Worm (Caenorhabditis elegans) whole organism, young adult: ENCODE results near the gene cng-2.

Source experiments
- B0261.1 ChIP-seq: sonication (generic microtip); optimal IDR thresholded peaks from 2 replicates; lab custom pipeline; 2016; ENCODE audit warnings: mild to moderate bottlenecking, missing genetic modification characterization, moderate library complexity, missing compliant biosample characterization
- F23B12.7 ChIP-seq: sonication (generic microtip); optimal IDR thresholded peaks from 2 replicates; lab custom pipeline; 2017; ENCODE audit warnings: missing genetic modification characterization, mild to moderate bottlenecking, missing compliant biosample characterization, antibody characterized with exemption, moderate library complexity; ENCODE audit not compliant: insufficient read depth
- F33H1.4 ChIP-seq: fragments of 200-800 bp; sonication (Bioruptor generic); IDR thresholded peaks from 2 replicates; pipeline ENCODE4 v1.3.6; 2022; ENCODE audit warnings: missing genetic modification reagents, missing genetic modification characterization, missing compliant biosample characterization
- F57C9.4 ChIP-seq: sonication (generic microtip); optimal IDR thresholded peaks from 2 replicates; lab custom pipeline; 2017; ENCODE audit warnings: mild to moderate bottlenecking, missing genetic modification characterization, missing compliant biosample characterization
- Y53F4B.3 ChIP-seq: fragments of 200-800 bp; sonication (Bioruptor generic); IDR thresholded peaks from 2 replicates; pipeline ENCODE4 v1.3.6; 2022; ENCODE audit warnings: missing genetic modification reagents, missing genetic modification characterization, missing compliant biosample characterization
- Y56A3A.18 ChIP-seq: fragments of 200-800 bp; sonication (Bioruptor generic); IDR thresholded peaks from 2 replicates; pipeline ENCODE4 v1.3.6; 2022; ENCODE audit warnings: missing genetic modification reagents, missing genetic modification characterization, missing compliant biosample characterization
- Y67H2A.10 ChIP-seq: fragments of 200-800 bp; sonication (Bioruptor generic); conservative IDR thresholded peaks from 2 replicates; pipeline ENCODE4 v1.3.6; 2022; ENCODE audit warnings: missing genetic modification reagents, missing genetic modification characterization, missing compliant biosample characterization
- Y95B8A.8 ChIP-seq: fragments of 200-800 bp; sonication (Bioruptor generic); IDR thresholded peaks from 2 replicates; pipeline ENCODE4 v1.3.6; 2022; ENCODE audit warnings: missing genetic modification reagents, missing genetic modification characterization, missing compliant biosample characterization
- aptf-3 ChIP-seq: fragments of 200-800 bp; sonication (Bioruptor generic); IDR thresholded peaks from 2 replicates; pipeline ENCODE4 v1.3.6; 2022; ENCODE audit warnings: missing genetic modification characterization, missing compliant biosample characterization
- attf-5 ChIP-seq: fragments of 200-800 bp; sonication (Bioruptor generic); optimal IDR thresholded peaks from 2 replicates; lab custom pipeline; 2018; ENCODE audit warnings: mild to moderate bottlenecking, missing genetic modification characterization, missing compliant biosample characterization
- attf-6 ChIP-seq: fragments of 200-800 bp; sonication (Bioruptor generic); IDR thresholded peaks from 2 replicates; pipeline ENCODE4 v1.3.6; 2022; ENCODE audit warnings: missing genetic modification reagents, missing genetic modification characterization, missing compliant biosample characterization
- die-1 ChIP-seq: sonication (generic microtip); optimal IDR thresholded peaks from 2 replicates; lab custom pipeline; 2016; ENCODE audit warnings: missing genotype, mild to moderate bottlenecking, missing genetic modification characterization, missing compliant biosample characterization
- dox-1 ChIP-seq: fragments of 200-800 bp; sonication (Bioruptor generic); IDR thresholded peaks from 2 replicates; pipeline ENCODE4 v1.3.6; 2022; ENCODE audit warnings: missing genetic modification reagents, missing genetic modification characterization, missing compliant biosample characterization
- ekl-4 ChIP-seq: fragments of 200-800 bp; sonication (Bioruptor generic); IDR thresholded peaks from 2 replicates; pipeline ENCODE4 v1.3.6; 2022; ENCODE audit warnings: missing genetic modification reagents, missing genetic modification characterization, missing compliant biosample characterization
- fkh-3 ChIP-seq: sonication (generic microtip); optimal IDR thresholded peaks from 2 replicates; lab custom pipeline; 2016; ENCODE audit warnings: mild to moderate bottlenecking, missing genetic modification characterization, missing compliant biosample characterization
- him-1 ChIP-seq: sonication (generic microtip); optimal IDR thresholded peaks from 2 replicates; lab custom pipeline; 2016; ENCODE audit warnings: missing genotype, missing genetic modification reagents, missing genetic modification characterization, missing compliant biosample characterization
- hlh-26 ChIP-seq: fragments of 200-800 bp; sonication (Bioruptor generic); conservative IDR thresholded peaks from 2 replicates; pipeline ENCODE4 v1.3.6; 2022; ENCODE audit warnings: missing genetic modification reagents, missing genetic modification characterization, missing compliant biosample characterization
- hmg-20 ChIP-seq: fragments of 200-800 bp; sonication (Bioruptor generic); IDR thresholded peaks from 2 replicates; pipeline ENCODE4 v1.3.6; 2022; ENCODE audit warnings: missing genetic modification reagents, missing genetic modification characterization, missing compliant biosample characterization
- lag-1 ChIP-seq: fragments of 200-800 bp; sonication (Bioruptor generic); IDR thresholded peaks from 2 replicates; pipeline ENCODE4 v1.3.6; 2022; ENCODE audit warnings: missing genetic modification reagents, missing genetic modification characterization, missing compliant biosample characterization
- lsy-27 ChIP-seq: sonication (generic microtip); optimal IDR thresholded peaks from 2 replicates; lab custom pipeline; 2017; ENCODE audit warnings: missing genetic modification characterization, mild to moderate bottlenecking, missing compliant biosample characterization, antibody characterized with exemption, missing genotype, borderline replicate concordance; ENCODE audit not compliant: insufficient read depth
- madf-10 ChIP-seq: sonication (generic microtip); optimal IDR thresholded peaks from 2 replicates; lab custom pipeline; 2016; ENCODE audit warnings: mild to moderate bottlenecking, missing genetic modification characterization, missing compliant biosample characterization
- madf-8 ChIP-seq: fragments of 200-800 bp; sonication (Bioruptor generic); conservative IDR thresholded peaks from 2 replicates; pipeline ENCODE4 v1.3.6; 2022; ENCODE audit warnings: missing genetic modification reagents, missing genetic modification characterization, missing compliant biosample characterization
- mcd-1 ChIP-seq: fragments of 200-800 bp; sonication (Bioruptor generic); IDR thresholded peaks from 2 replicates; pipeline ENCODE4 v1.3.6; 2022; ENCODE audit warnings: missing genetic modification reagents, missing genetic modification characterization, missing compliant biosample characterization
- nfya-1 ChIP-seq: sonication (generic microtip); optimal IDR thresholded peaks from 2 replicates; lab custom pipeline; 2017; ENCODE audit warnings: antibody characterized with exemption, missing compliant biosample characterization, missing genetic modification characterization, borderline replicate concordance; ENCODE audit not compliant: insufficient read depth
- nfya-2 ChIP-seq: fragments of 200-800 bp; sonication (Bioruptor generic); IDR thresholded peaks from 2 replicates; pipeline ENCODE4 v1.3.6; 2022; ENCODE audit warnings: missing genetic modification reagents, missing genetic modification characterization, missing compliant biosample characterization
- nfyb-1 ChIP-seq: fragments of 200-800 bp; sonication (Bioruptor generic); IDR thresholded peaks from 2 replicates; pipeline ENCODE4 v1.3.6; 2022; ENCODE audit warnings: missing genetic modification reagents, missing genetic modification characterization, missing compliant biosample characterization
- nhr-27 ChIP-seq: fragments of 200-800 bp; sonication (Bioruptor generic); optimal IDR thresholded peaks from 2 replicates; lab custom pipeline; 2018; ENCODE audit warnings: mild to moderate bottlenecking, missing genetic modification characterization, moderate library complexity, missing compliant biosample characterization
- pha-4 ChIP-seq: fragments of 150-350 bp; sonication (generic microtip); optimal IDR thresholded peaks from 2 replicates; lab custom pipeline; 2014; ENCODE audit warnings: missing biosample characterization, missing genetic modification reagents, missing genetic modification characterization
- snpc-1.3 ChIP-seq: sonication (generic microtip); optimal IDR thresholded peaks from 2 replicates; lab custom pipeline; 2017; ENCODE audit warnings: missing genetic modification characterization, mild to moderate bottlenecking, missing compliant biosample characterization, antibody characterized with exemption, moderate library complexity, missing genotype, missing genetic modification reagents; ENCODE audit not compliant: insufficient read depth
- somi-1 ChIP-seq: fragments of 200-800 bp; sonication (Bioruptor generic); optimal IDR thresholded peaks from 2 replicates; lab custom pipeline; 2018; ENCODE audit warnings: mild to moderate bottlenecking, missing genetic modification characterization, missing compliant biosample characterization
- unc-130 ChIP-seq: sonication (generic microtip); optimal IDR thresholded peaks from 2 replicates; lab custom pipeline; 2016; ENCODE audit warnings: missing genetic modification reagents, missing genetic modification characterization, missing compliant biosample characterization
- zfh-2 ChIP-seq: fragments of 200-800 bp; sonication (Bioruptor generic); conservative IDR thresholded peaks from 2 replicates; pipeline ENCODE4 v1.3.6; 2022; ENCODE audit warnings: missing genetic modification reagents, missing genetic modification characterization, missing compliant biosample characterization
- ztf-25 ChIP-seq: fragments of 200-800 bp; sonication (Bioruptor generic); IDR thresholded peaks from 2 replicates; pipeline ENCODE4 v1.3.6; 2022; ENCODE audit warnings: missing genetic modification reagents, missing genetic modification characterization, missing compliant biosample characterization
- ztf-26 ChIP-seq: sonication (generic microtip); optimal IDR thresholded peaks from 2 replicates; lab custom pipeline; 2017; ENCODE audit warnings: missing genetic modification characterization, missing compliant biosample characterization
- ztf-3 ChIP-seq: fragments of 200-800 bp; sonication (Bioruptor generic); optimal IDR thresholded peaks from 2 replicates; lab custom pipeline; 2018; ENCODE audit warnings: mild to moderate bottlenecking, missing genetic modification characterization, missing compliant biosample characterization

Gene cng-2

DNA sequence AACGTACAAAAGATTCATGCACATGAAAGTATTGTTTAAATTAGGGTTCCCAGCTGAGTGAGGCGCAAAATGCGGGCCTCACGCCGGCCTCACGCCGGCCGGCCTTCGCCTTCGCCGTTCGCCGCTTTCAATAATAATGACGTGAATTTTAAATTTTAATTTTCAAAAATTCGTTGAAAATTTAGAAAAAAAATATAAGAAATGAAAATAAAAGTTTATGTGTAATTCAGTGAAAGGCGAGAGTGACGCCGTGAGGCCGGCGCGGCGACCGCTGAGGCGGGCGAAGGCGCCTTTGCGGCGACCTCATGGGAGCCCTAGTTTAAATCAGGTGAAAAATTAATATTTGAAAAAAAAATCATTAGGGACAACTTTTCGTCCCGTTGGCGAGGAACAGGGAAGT is 20.5 kb downstream of the cng-2 start:
- no peak for TF ChIP-seq Y53F4B.3 (GFP tag; lab: Robert Waterston, UW)
- no peak for TF ChIP-seq ztf-25 (GFP tag; lab: Robert Waterston, UW)
- TF ChIP-seq nfyb-1 (GFP tag; lab: Robert Waterston, UW): no peak
- TF ChIP-seq fkh-3 (tag; lab: Kevin White, UChicago): no peak
- TF ChIP-seq hlh-26 (GFP tag; lab: Robert Waterston, UW): no peak
- peak; percentile 66; the same call in 1 of the 2 replicates for TF ChIP-seq zfh-2 (GFP tag; lab: Robert Waterston, UW)
- no peak for TF ChIP-seq nhr-27 (tag; lab: Kevin White, UChicago)
- TF ChIP-seq B0261.1 (tag; lab: Kevin White, UChicago): no peak
- no peak for TF ChIP-seq pha-4
- TF ChIP-seq nfya-2: no peak
- no peak for TF ChIP-seq madf-8 (GFP tag; lab: Robert Waterston, UW)
- TF ChIP-seq unc-130: no peak
- TF ChIP-seq mcd-1 (GFP tag; lab: Robert Waterston, UW): 0 out of 2 replicates have a peak, but pooled peaks have one; percentile 5

DNA sequence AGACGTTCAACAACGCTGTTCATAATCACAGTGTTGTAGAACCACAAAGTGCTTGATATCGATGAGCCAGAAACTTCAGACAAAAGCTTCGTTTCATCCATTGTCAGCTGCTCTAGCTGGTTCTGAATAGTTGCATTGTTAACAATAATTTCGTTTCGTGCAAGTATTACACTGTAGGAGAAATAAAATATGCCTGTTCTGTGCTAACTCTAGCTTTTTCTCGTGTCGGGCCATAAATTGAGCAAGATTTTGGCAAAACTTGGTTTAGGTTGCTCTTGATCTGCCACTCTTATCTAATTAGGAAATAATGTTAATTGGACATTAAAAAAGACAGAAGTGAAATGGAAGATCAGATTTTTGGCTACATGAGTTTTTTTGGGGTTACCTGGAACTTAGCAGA is 22.0 kb downstream of the cng-2 start, which contains the start of gene R05C11.2:
Gene R05C11.2, minus strand, starts transcription at position 101 of the 400 bp plus-strand sequence.
- TF ChIP-seq aptf-3 (GFP tag; lab: Robert Waterston, UW): no peak
- TF ChIP-seq die-1 (tag; lab: Kevin White, UChicago): no peak
- no peak for TF ChIP-seq pha-4
- TF ChIP-seq madf-10 (tag; lab: Kevin White, UChicago): no peak
- no peak for TF ChIP-seq madf-8 (GFP tag; lab: Robert Waterston, UW)
- TF ChIP-seq Y67H2A.10 (GFP tag; lab: Robert Waterston, UW): no peak
- TF ChIP-seq lag-1 (GFP tag; lab: Robert Waterston, UW): no peak
- no peak for TF ChIP-seq snpc-1.3 (tag; lab: Kevin White, UChicago)
- TF ChIP-seq ztf-3 (GFP tag; lab: Kevin White, UChicago): no peak
- no peak for TF ChIP-seq lsy-27 (tag; lab: Kevin White, UChicago)
- no peak for TF ChIP-seq ztf-26 (tag; lab: Kevin White, UChicago)
- no peak for TF ChIP-seq hmg-20

DNA sequence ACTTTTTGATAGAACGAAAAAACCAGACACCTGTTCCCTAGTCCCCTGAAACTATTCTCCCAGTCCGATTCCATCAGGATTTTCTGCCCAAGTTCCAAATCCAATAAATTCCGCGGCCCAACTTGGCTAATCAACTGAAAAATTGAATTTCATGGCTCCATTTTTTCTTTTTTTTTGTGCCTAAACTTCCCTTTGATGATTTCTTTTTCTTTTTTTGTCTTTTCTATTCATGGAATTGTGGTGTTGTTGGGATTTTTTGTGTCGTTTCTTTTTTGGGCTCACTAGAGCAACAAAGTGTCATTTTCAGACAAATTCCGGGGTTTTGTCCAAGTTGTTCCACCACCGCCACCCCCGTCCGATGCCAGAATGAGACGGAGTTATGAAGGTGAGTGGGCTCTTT is 28.9 kb downstream of the cng-2 start, which contains the start of gene arrd-26:
Gene arrd-26, plus strand, starts transcription at position 301 of the 400 bp plus-strand sequence.
- TF ChIP-seq F33H1.4 (no peak), Y56A3A.18 (GFP tag; lab: Robert Waterston, UW) (no peak), lag-1 (GFP tag; lab: Robert Waterston, UW) (no peak), dox-1 (GFP tag; lab: Robert Waterston, UW) (no peak), somi-1 (no peak), F23B12.7 (no peak), attf-5 (GFP tag; lab: Kevin White, UChicago) (no peak), attf-6 (GFP tag; lab: Robert Waterston, UW) (no peak), mcd-1 (GFP tag; lab: Robert Waterston, UW) (no peak), F57C9.4 (no peak), ztf-25 (GFP tag; lab: Robert Waterston, UW) (no peak), Y95B8A.8 (GFP tag; lab: Robert Waterston, UW) (no peak), Y53F4B.3 (GFP tag; lab: Robert Waterston, UW) (no peak), ekl-4 (GFP tag; lab: Robert Waterston, UW) (no peak), him-1 (tag; lab: Kevin White, UChicago) (no peak), nfya-1 (no peak)
